Worm (Caenorhabditis elegans) whole organism, late embryonic: ENCODE results near the gene grl-1.
A peak's percentile ranks its signal among the peaks of the same experiment; 100 is the strongest.

Source experiments
- C08G9.2 ChIP-seq: sonication (generic microtip); optimal IDR thresholded peaks from 2 replicates; lab custom pipeline; 2016; ENCODE audit warnings: mild to moderate bottlenecking, missing genetic modification characterization, moderate library complexity, missing compliant biosample characterization
- C38D4.7 ChIP-seq: fragments of 200-800 bp; sonication (Bioruptor generic); optimal IDR thresholded peaks from 2 replicates; lab custom pipeline; 2018; ENCODE audit warnings: mild to moderate bottlenecking, missing genetic modification characterization, moderate library complexity, missing compliant biosample characterization
- T23F11.4 ChIP-seq: fragments of 200-800 bp; sonication (Bioruptor generic); optimal IDR thresholded peaks from 2 replicates; lab custom pipeline; 2018; ENCODE audit warnings: mild to moderate bottlenecking, missing genetic modification characterization, missing compliant biosample characterization
- Y22D7AL.16 ChIP-seq: sonication (generic microtip); optimal IDR thresholded peaks from 2 replicates; lab custom pipeline; 2016; ENCODE audit warnings: missing genetic modification characterization, missing compliant biosample characterization
- ceh-18 ChIP-seq: sonication (generic microtip); optimal IDR thresholded peaks from 2 replicates; lab custom pipeline; 2016; ENCODE audit warnings: missing genetic modification characterization, missing compliant biosample characterization
- ceh-22 ChIP-seq: sonication (generic microtip); optimal IDR thresholded peaks from 2 replicates; lab custom pipeline; 2017; ENCODE audit warnings: missing biosample characterization, missing genetic modification characterization
- ceh-30 ChIP-seq: fragments of 150-350 bp; optimal IDR thresholded peaks from 2 replicates; lab custom pipeline; 2014; ENCODE audit warnings: missing biosample characterization, missing genetic modification characterization
- ceh-31 ChIP-seq: sonication (generic microtip); optimal IDR thresholded peaks from 2 replicates; lab custom pipeline; 2016; ENCODE audit warnings: missing genetic modification characterization, missing compliant biosample characterization
- ceh-34 ChIP-seq: sonication (generic microtip); optimal IDR thresholded peaks from 2 replicates; lab custom pipeline; 2016; ENCODE audit warnings: mild to moderate bottlenecking, missing genetic modification characterization, missing compliant biosample characterization
- ceh-48 ChIP-seq: sonication (generic microtip); optimal IDR thresholded peaks from 2 replicates; lab custom pipeline; 2016; ENCODE audit warnings: missing genetic modification characterization, inconsistent platforms, missing compliant biosample characterization
- dmd-4 ChIP-seq: sonication (generic microtip); optimal IDR thresholded peaks from 2 replicates; lab custom pipeline; 2016; ENCODE audit warnings: borderline replicate concordance, missing genetic modification characterization, missing compliant biosample characterization
- elt-2 ChIP-seq: sonication (generic microtip); optimal IDR thresholded peaks from 2 replicates; lab custom pipeline; 2016; ENCODE audit warnings: missing genetic modification reagents, missing genetic modification characterization, missing compliant biosample characterization
- elt-4 ChIP-seq: sonication (generic microtip); optimal IDR thresholded peaks from 2 replicates; lab custom pipeline; 2016; ENCODE audit warnings: missing genetic modification characterization, missing compliant biosample characterization
- fax-1 ChIP-seq: sonication (generic microtip); optimal IDR thresholded peaks from 2 replicates; lab custom pipeline; 2016; ENCODE audit warnings: missing genotype, missing genetic modification characterization, missing compliant biosample characterization
- hlh-13 ChIP-seq: fragments of 200-800 bp; sonication (Bioruptor generic); optimal IDR thresholded peaks from 2 replicates; lab custom pipeline; 2018; ENCODE audit warnings: mild to moderate bottlenecking, missing genetic modification characterization, missing compliant biosample characterization
- hlh-15 ChIP-seq: sonication (generic microtip); optimal IDR thresholded peaks from 2 replicates; lab custom pipeline; 2016; ENCODE audit warnings: missing genetic modification characterization, missing compliant biosample characterization
- hlh-30 ChIP-seq: sonication (generic microtip); optimal IDR thresholded peaks from 2 replicates; lab custom pipeline; 2017; ENCODE audit warnings: antibody characterized with exemption, missing genetic modification characterization, missing compliant biosample characterization; ENCODE audit not compliant: insufficient read depth
- hlh-8 ChIP-seq: sonication (generic microtip); optimal IDR thresholded peaks from 2 replicates; lab custom pipeline; 2016; ENCODE audit warnings: missing genotype, missing genetic modification characterization, missing compliant biosample characterization
- lin-11 ChIP-seq: fragments of 200-800 bp; sonication (Bioruptor generic); optimal IDR thresholded peaks from 2 replicates; lab custom pipeline; 2018; ENCODE audit warnings: mild to moderate bottlenecking, missing genetic modification characterization, missing compliant biosample characterization
- mec-3 ChIP-seq: sonication (generic microtip); optimal IDR thresholded peaks from 2 replicates; lab custom pipeline; 2016; ENCODE audit warnings: borderline replicate concordance, missing genetic modification characterization, missing compliant biosample characterization
- nfya-1 ChIP-seq: sonication (generic microtip); optimal IDR thresholded peaks from 2 replicates; lab custom pipeline; 2017; ENCODE audit warnings: missing genetic modification characterization, mild to moderate bottlenecking, missing compliant biosample characterization, antibody characterized with exemption, moderate library complexity
- npax-4 ChIP-seq: sonication (generic microtip); optimal IDR thresholded peaks from 2 replicates; lab custom pipeline; 2016; ENCODE audit warnings: missing genetic modification characterization, missing compliant biosample characterization
- pag-3 ChIP-seq: sonication (generic microtip); optimal IDR thresholded peaks from 2 replicates; lab custom pipeline; 2016; ENCODE audit warnings: missing compliant biosample characterization, missing genetic modification characterization, borderline replicate concordance
- pax-1 ChIP-seq: fragments of 150-350 bp; optimal IDR thresholded peaks from 2 replicates; lab custom pipeline; 2014; ENCODE audit warnings: missing biosample characterization, missing genetic modification characterization
- pha-4 ChIP-seq: fragments of 150-350 bp; optimal IDR thresholded peaks from 2 replicates; lab custom pipeline; 2018; ENCODE audit warnings: missing biosample characterization, missing genetic modification reagents, missing genetic modification characterization
- pqm-1 ChIP-seq: sonication (generic microtip); optimal IDR thresholded peaks from 2 replicates; lab custom pipeline; 2016; ENCODE audit warnings: missing genetic modification characterization, missing compliant biosample characterization
- pros-1 ChIP-seq: fragments of 150-350 bp; optimal IDR thresholded peaks from 2 replicates; lab custom pipeline; 2014; ENCODE audit warnings: missing biosample characterization, missing genetic modification reagents, missing genetic modification characterization
- rnt-1 ChIP-seq: sonication (generic microtip); optimal IDR thresholded peaks from 2 replicates; lab custom pipeline; 2016; ENCODE audit warnings: missing genetic modification characterization, missing compliant biosample characterization
- sdc-2 ChIP-seq: sonication (generic microtip); optimal IDR thresholded peaks from 2 replicates; lab custom pipeline; 2016; ENCODE audit warnings: missing genotype, missing genetic modification characterization, missing compliant biosample characterization
- sox-2 ChIP-seq: fragments of 200-800 bp; sonication (Bioruptor generic); IDR thresholded peaks from 2 replicates; pipeline ENCODE4 v1.3.6; 2022; ENCODE audit warnings: missing genetic modification reagents, missing genetic modification characterization, missing compliant biosample characterization
- sox-4 ChIP-seq: sonication (generic microtip); optimal IDR thresholded peaks from 2 replicates; lab custom pipeline; 2017; ENCODE audit warnings: mild to moderate bottlenecking, missing genetic modification characterization, inconsistent platforms, missing compliant biosample characterization
- syd-9 ChIP-seq: sonication (generic microtip); optimal IDR thresholded peaks from 2 replicates; lab custom pipeline; 2016; ENCODE audit warnings: mild to moderate bottlenecking, missing genetic modification characterization, moderate library complexity, missing compliant biosample characterization
- tbx-7 ChIP-seq: sonication (generic microtip); optimal IDR thresholded peaks from 2 replicates; lab custom pipeline; 2016; ENCODE audit warnings: missing genotype, missing genetic modification characterization, missing compliant biosample characterization
- ttx-3 ChIP-seq: sonication (generic microtip); optimal IDR thresholded peaks from 2 replicates; lab custom pipeline; 2016; ENCODE audit warnings: missing genetic modification reagents, missing genetic modification characterization, missing compliant biosample characterization
- ztf-16 ChIP-seq: sonication (generic microtip); optimal IDR thresholded peaks from 2 replicates; lab custom pipeline; 2017; ENCODE audit warnings: missing genetic modification characterization, missing compliant biosample characterization

grl-1 gene

ce11 chrV:5504807-5505442, 28.7 kb downstream of the grl-1 start, which contains the start of the genes dnj-19 and nhr-47 (continued):
- TF ChIP-seq pax-1 (tag; lab: Kevin White, UChicago): no peak
- no peak for TF ChIP-seq hlh-13
- TF ChIP-seq rnt-1: peak; percentile 30
- peak; percentile 49 for TF ChIP-seq Y22D7AL.16 (tag; lab: Kevin White, UChicago)
- peak; percentile 46 for TF ChIP-seq C38D4.7
- TF ChIP-seq pag-3 (tag; lab: Kevin White, UChicago): no peak
- peak; percentile 80 for TF ChIP-seq ceh-30 (tag; lab: Kevin White, UChicago)
- TF ChIP-seq ttx-3 (tag; lab: Kevin White, UChicago): peak; percentile 26
- no peak for TF ChIP-seq lin-11 (tag; lab: Kevin White, UChicago)
- peak; percentile 88 for TF ChIP-seq ceh-48
- TF ChIP-seq syd-9 (tag; lab: Kevin White, UChicago): peak; percentile 12
- TF ChIP-seq sox-2: no peak
- no peak for TF ChIP-seq pros-1 (tag; lab: Kevin White, UChicago)
- no peak for TF ChIP-seq tbx-7 (tag; lab: Kevin White, UChicago)
- peak; percentile 44 for TF ChIP-seq ceh-18 (tag; lab: Kevin White, UChicago)
- TF ChIP-seq hlh-8 (tag; lab: Kevin White, UChicago): no peak

DNA sequence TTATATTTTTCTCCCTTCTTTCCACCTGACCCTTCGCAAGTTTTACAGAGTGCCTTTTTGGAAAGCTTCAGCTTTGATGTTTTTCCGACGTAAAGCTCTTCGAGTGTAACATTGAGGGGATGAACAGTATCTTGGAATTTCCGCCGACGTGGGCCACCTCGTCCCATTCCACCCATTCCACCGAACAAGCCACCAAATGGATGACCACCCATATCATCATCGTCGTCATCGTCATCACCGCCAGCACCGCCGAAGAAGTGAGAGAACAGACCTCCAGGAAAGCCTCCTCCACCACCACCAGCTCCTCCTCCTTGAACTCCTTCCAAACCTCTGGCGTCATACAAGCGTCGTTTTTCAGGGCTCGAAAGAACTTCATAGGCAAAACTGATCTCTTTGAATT, 29.4 kb downstream of the grl-1 start:
- TF ChIP-seq hlh-15 (tag; lab: Kevin White, UChicago) (no peak), C08G9.2 (tag; lab: Kevin White, UChicago) (no peak), fax-1 (tag; lab: Kevin White, UChicago) (no peak), T23F11.4 (GFP tag; lab: Kevin White, UChicago) (no peak), sox-4 (tag; lab: Kevin White, UChicago) (no peak)

- no peak for TF ChIP-seq pqm-1 (tag; lab: Kevin White, UChicago)
- TF ChIP-seq ztf-16 (tag; lab: Kevin White, UChicago): no peak
These were observed 31.0 kb downstream of the grl-1 start for ce11 chrV:5502701-5503100.

DNA sequence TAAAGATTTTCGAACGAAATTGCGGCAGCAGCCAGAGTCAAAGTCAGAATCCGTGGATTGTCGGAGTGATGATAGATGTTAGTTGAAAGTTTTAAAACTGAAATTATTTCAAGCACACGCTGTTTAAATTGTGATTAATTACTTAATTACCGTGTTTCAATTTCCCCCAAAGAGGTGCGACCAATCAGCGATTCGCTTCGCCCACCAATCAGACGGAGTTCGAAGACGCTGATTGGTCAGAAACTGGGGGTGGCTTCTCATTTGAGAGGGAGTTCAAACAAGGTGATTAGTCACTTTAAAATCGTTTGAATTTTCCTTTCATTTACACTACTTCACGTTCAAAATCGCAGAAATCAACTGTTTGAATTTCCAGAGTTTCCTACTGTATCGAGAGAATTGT, 34.2 kb downstream of the grl-1 start:
- TF ChIP-seq pha-4 (tag; lab: Kevin White, UChicago) (no peak), nfya-1 (peak; percentile 66)

ce11 chrV:5493447-5493846, 40.2 kb downstream of the grl-1 start, which contains the start of gene T05C3.2:
TSS of gene T05C3.2 (plus strand) at chrV:5493747.
- TF ChIP-seq mec-3 (tag; lab: Kevin White, UChicago) (no peak), elt-4 (tag; lab: Kevin White, UChicago) (no peak), elt-2 (tag; lab: Kevin White, UChicago) (no peak), ceh-31 (tag; lab: Kevin White, UChicago) (no peak), dmd-4 (tag; lab: Kevin White, UChicago) (no peak), ceh-34 (no peak), npax-4 (no peak)

DNA sequence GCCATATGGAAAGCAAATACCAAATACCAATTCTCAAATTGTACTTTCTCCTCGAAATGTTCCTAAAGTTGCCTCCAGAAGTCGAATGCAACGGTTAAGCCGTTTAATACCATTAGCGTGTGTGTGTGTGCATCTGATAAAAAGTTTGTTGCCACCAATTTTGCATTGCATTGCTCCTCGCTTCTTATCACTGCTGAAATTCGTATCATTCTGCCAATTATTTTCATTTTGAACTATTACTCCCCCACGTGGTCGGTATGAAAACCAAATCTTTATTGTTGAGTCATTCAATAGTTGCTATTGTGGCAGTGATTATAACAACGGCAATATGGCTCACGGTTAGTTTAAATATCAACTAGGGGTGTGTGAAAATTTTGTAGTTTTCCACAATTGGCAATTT, 43.5 kb downstream of the grl-1 start, which contains the start of gene T05C3.6:
Gene T05C3.6, plus strand, starts transcription at position 241 of the 400 bp plus-strand sequence.
- TF ChIP-seq sdc-2 (tag; lab: Kevin White, UChicago): no peak
- TF ChIP-seq ceh-30 (tag; lab: Kevin White, UChicago): no peak
- no peak for TF ChIP-seq hlh-30 (tag; lab: Kevin White, UChicago)
- no peak for TF ChIP-seq ceh-22 (tag; lab: Kevin White, UChicago)
